Fruit fly (Drosophila melanogaster) whole organism, embryonic: ENCODE data around the gene Tet.

Source experiments
- Ada2b ChIP-seq: fragments of 200-800 bp; sonication (Bioruptor generic); IDR thresholded peaks from 2 replicates; pipeline ENCODE4 v1.3.6; 2022; ENCODE audit warnings: missing biosample characterization, missing genetic modification characterization
- CG10431 ChIP-seq: fragments of 200-800 bp; sonication (Bioruptor generic); optimal IDR thresholded peaks from 3 replicates; lab custom pipeline; 2018; ENCODE audit warnings: missing biosample characterization, mild to moderate bottlenecking, missing genetic modification characterization
- CG10979 ChIP-seq: fragments of 200-800 bp; sonication (Bioruptor generic); optimal IDR thresholded peaks from 2 replicates; lab custom pipeline; 2018; ENCODE audit warnings: missing biosample characterization, mild to moderate bottlenecking, missing genetic modification characterization, moderate library complexity
- CG11085 ChIP-seq: fragments of 200-800 bp; sonication (Bioruptor generic); IDR thresholded peaks from 2 replicates; pipeline ENCODE4 v1.3.6; 2022; ENCODE audit warnings: missing biosample characterization, missing genetic modification characterization
- CG14860 ChIP-seq: fragments of 200-800 bp; sonication (Bioruptor generic); IDR thresholded peaks from 3 replicates; pipeline ENCODE4 v1.3.6; 2022; ENCODE audit warnings: missing biosample characterization, missing genetic modification characterization; ENCODE audit not compliant: partially characterized antibody
- CG14965 ChIP-seq: fragments of 200-800 bp; sonication (Bioruptor generic); optimal IDR thresholded peaks from 2 replicates; lab custom pipeline; 2016; ENCODE audit warnings: missing biosample characterization, missing genetic modification characterization, borderline replicate concordance
- CG15011 ChIP-seq: fragments of 200-800 bp; sonication (Bioruptor generic); optimal IDR thresholded peaks from 3 replicates; lab custom pipeline; 2018; ENCODE audit warnings: missing biosample characterization, mild to moderate bottlenecking, missing genetic modification characterization
- CG18262 ChIP-seq: fragments of 200-800 bp; optimal IDR thresholded peaks from 3 replicates; lab custom pipeline; 2019; ENCODE audit warnings: missing biosample characterization, mild to moderate bottlenecking, missing genetic modification characterization, moderate library complexity
- CG4404 ChIP-seq: fragments of 200-800 bp; sonication (Bioruptor generic); IDR thresholded peaks from 2 replicates; pipeline ENCODE4 v1.3.6; 2022; ENCODE audit warnings: missing biosample characterization, missing genetic modification characterization
- CG9215 ChIP-seq: fragments of 200-800 bp; sonication (Bioruptor generic); IDR thresholded peaks from 2 replicates; pipeline ENCODE4 v1.3.6; 2022; ENCODE audit warnings: missing biosample characterization, missing genetic modification characterization
- CG9727 ChIP-seq: fragments of 200-800 bp; sonication (Bioruptor generic); optimal IDR thresholded peaks from 3 replicates; lab custom pipeline; 2017; ENCODE audit warnings: missing biosample characterization, mild to moderate bottlenecking, missing genetic modification characterization
- Gsc ChIP-seq: fragments of 200-800 bp; sonication (Bioruptor generic); IDR thresholded peaks from 2 replicates; pipeline ENCODE4 v1.3.6; 2022; ENCODE audit warnings: missing biosample characterization, missing genetic modification characterization
- MTF-1 ChIP-seq: fragments of 200-800 bp; sonication (Bioruptor generic); optimal IDR thresholded peaks from 2 replicates; lab custom pipeline; 2018; ENCODE audit warnings: missing biosample characterization, mild to moderate bottlenecking, missing genetic modification characterization, borderline replicate concordance
- Med ChIP-seq: fragments of 200-800 bp; sonication (Bioruptor generic); peaks from one replicate; lab custom pipeline; 2016; ENCODE audit warnings: missing biosample characterization, missing genetic modification characterization, mild to moderate bottlenecking, inconsistent platforms, moderate library complexity
- Meics ChIP-seq: fragments of 200-800 bp; sonication (Bioruptor generic); optimal IDR thresholded peaks from 2 replicates; lab custom pipeline; 2017; ENCODE audit warnings: missing biosample characterization, mild to moderate bottlenecking, missing genetic modification characterization
- NFAT ChIP-seq: fragments of 200-800 bp; sonication (Bioruptor generic); IDR thresholded peaks from 2 replicates; pipeline ENCODE4 v1.3.6; 2022; ENCODE audit warnings: missing biosample characterization, missing genetic modification characterization
- Pdp1 ChIP-seq, 2 experiments: fragments of 200-800 bp; sonication (Bioruptor generic); optimal IDR thresholded peaks; 3 replicates each; lab custom pipeline; 2016; ENCODE audit warnings: missing biosample characterization in 2 of 2, missing genetic modification characterization in 2 of 2, mild to moderate bottlenecking in 1 of 2, moderate library complexity in 1 of 2
- Xrp1 ChIP-seq: fragments of 200-800 bp; sonication (Bioruptor generic); IDR thresholded peaks from 2 replicates; pipeline ENCODE4 v1.3.6; 2022; ENCODE audit warnings: missing biosample characterization, missing genetic modification characterization
- ase ChIP-seq: fragments of 200-800 bp; sonication (Bioruptor generic); IDR thresholded peaks from 3 replicates; pipeline ENCODE4 v1.3.6; 2022; ENCODE audit warnings: missing biosample characterization, missing genetic modification characterization
- cg ChIP-seq: fragments of 200-800 bp; sonication (Bioruptor generic); optimal IDR thresholded peaks from 3 replicates; lab custom pipeline; 2019; ENCODE audit warnings: missing biosample characterization, mild to moderate bottlenecking, missing genetic modification characterization, moderate library complexity
- insv ChIP-seq, 2 experiments: fragments of 200-800 bp; sonication (Bioruptor generic); optimal IDR thresholded peaks; 3 replicates each; lab custom pipeline; 2016 to 2018; ENCODE audit warnings: missing biosample characterization in 2 of 2, missing genetic modification characterization in 2 of 2
- lbe ChIP-seq: fragments of 200-800 bp; sonication (Bioruptor generic); optimal IDR thresholded peaks from 2 replicates; lab custom pipeline; 2016; ENCODE audit warnings: missing biosample characterization, mild to moderate bottlenecking, missing genetic modification characterization
- nerfin-2 ChIP-seq: fragments of 200-800 bp; sonication (Bioruptor generic); IDR thresholded peaks from 2 replicates; pipeline ENCODE4 v1.3.6; 2022; ENCODE audit warnings: missing biosample characterization, missing genetic modification characterization; ENCODE audit not compliant: partially characterized antibody
- nom ChIP-seq: fragments of 200-800 bp; sonication (Bioruptor generic); optimal IDR thresholded peaks from 2 replicates; lab custom pipeline; 2017; ENCODE audit warnings: missing biosample characterization, missing genetic modification characterization, mild to moderate bottlenecking, moderate library complexity, missing genetic modification reagents
- pum ChIP-seq: fragments of 200-800 bp; sonication (Bioruptor generic); optimal IDR thresholded peaks from 2 replicates; lab custom pipeline; 2016; ENCODE audit warnings: missing biosample characterization, missing genetic modification characterization
- sens ChIP-seq: fragments of 200-800 bp; sonication (Bioruptor generic); peaks from one replicate; lab custom pipeline; 2016; ENCODE audit warnings: missing biosample characterization, missing genetic modification characterization
- shn ChIP-seq: fragments of 200-800 bp; sonication (Bioruptor generic); optimal IDR thresholded peaks from 3 replicates; lab custom pipeline; 2016; ENCODE audit warnings: missing biosample characterization, missing genetic modification characterization
- sna ChIP-seq: fragments of 200-800 bp; sonication (Bioruptor generic); IDR thresholded peaks from 2 replicates; pipeline ENCODE4 v1.3.6; 2022; ENCODE audit warnings: missing biosample characterization, missing genetic modification characterization; ENCODE audit not compliant: partially characterized antibody
- tll ChIP-seq, 2 experiments: fragments of 200-800 bp in 1 of 2; fragments of >200 bp in 1 of 2; sonication (Bioruptor generic) in 1 of 2; optimal IDR thresholded peaks; 2 replicates each; lab custom pipeline; 2017 to 2019; ENCODE audit warnings: missing biosample characterization in 2 of 2, missing genetic modification characterization in 2 of 2, mild to moderate bottlenecking in 1 of 2, moderate library complexity in 1 of 2
- twi ChIP-seq: fragments of 200-800 bp; optimal IDR thresholded peaks from 2 replicates; lab custom pipeline; 2019; ENCODE audit warnings: missing biosample characterization, mild to moderate bottlenecking, missing genetic modification characterization, moderate library complexity
- zf30C ChIP-seq: fragments of 200-800 bp; sonication (Bioruptor generic); optimal IDR thresholded peaks from 3 replicates; lab custom pipeline; 2018; ENCODE audit warnings: missing biosample characterization, mild to moderate bottlenecking, missing genetic modification characterization

The Tet gene

dm6 chr3L:2867447-2868203, 11.3 kb downstream of the Tet start (continued):
- TF ChIP-seq sna (GFP tag; lab: Robert Waterston, UW) (no peak), Ada2b (no peak), Pdp1 (GFP tag; optimal IDR thresholded peaks at IDR 0.05; lab: Kevin White, UChicago) (no peak), CG15011 (GFP tag; lab: Kevin White, UChicago) (no peak), shn (GFP tag; lab: Kevin White, UChicago) (no peak)
- TF ChIP-seq, all 482 proteins: peak for 32

dm6 chr3L:2866843-2867242, 12.1 kb downstream of the Tet start:
- TF ChIP-seq Med (GFP tag; lab: Kevin White, UChicago) = peak; percentile 7
- TF ChIP-seq NFAT (GFP tag; lab: Robert Waterston, UW) = no peak
- no peak for TF ChIP-seq Meics (GFP tag; lab: Kevin White, UChicago)
- TF ChIP-seq CG10431 (GFP tag; lab: Kevin White, UChicago) = no peak
- peak; percentile 47 for TF ChIP-seq nom (GFP tag; lab: Kevin White, UChicago)

- TF ChIP-seq Xrp1 (GFP tag; lab: Robert Waterston, UW) (no peak), nerfin-2 (GFP tag; lab: Robert Waterston, UW) (no peak), sens (GFP tag; lab: Kevin White, UChicago) (peak; percentile 45), CG9727 (GFP tag; lab: Kevin White, UChicago) (peak; percentile 5), CG10979 (tag; lab: Kevin White, UChicago) (peak; percentile 2), CG4404 (GFP tag; lab: Robert Waterston, UW) (peak; percentile 33; the same call in 1 of the 2 replicates), Gsc (no peak), MTF-1 (GFP tag; lab: Kevin White, UChicago) (no peak), lbe (GFP tag; lab: Kevin White, UChicago) (peak; percentile 53), CG18262 (peak; percentile 5), CG9215 (GFP tag; lab: Robert Waterston, UW) (no peak), pum (GFP tag; lab: Kevin White, UChicago) (no peak), CG11085 (GFP tag; lab: Robert Waterston, UW) (no peak), CG14860 (no peak), cg (GFP tag; lab: Kevin White, UChicago) (peak; percentile 28), zf30C (peak; percentile 30), CG14965 (GFP tag; lab: Kevin White, UChicago) (no peak)
These were observed 13.4 kb downstream of the Tet start for dm6 chr3L:2865564-2865963.

- TF ChIP-seq insv (GFP tag; optimal IDR thresholded peaks at IDR 0.05; lab: Kevin White, UChicago) (peak in 1 of 2 experiments; percentile 52), twi (tag; lab: Kevin White, UChicago) (peak; percentile 72), tll (GFP tag; optimal IDR thresholded peaks at IDR 0.05; lab: Kevin White, UChicago) (no peak), ase (GFP tag; lab: Robert Waterston, UW) (no peak)
These were observed 14.5 kb downstream of the Tet start for dm6 chr3L:2864450-2864849.
